Worm (Caenorhabditis elegans) whole organism, late embryonic: ENCODE results near the gene meg-4.

Experiments
- C08G9.2 ChIP-seq: sonication (generic microtip); optimal IDR thresholded peaks from 2 replicates; lab custom pipeline; 2016; ENCODE audit warnings: mild to moderate bottlenecking, missing genetic modification characterization, moderate library complexity, missing compliant biosample characterization
- C38D4.7 ChIP-seq: fragments of 200-800 bp; sonication (Bioruptor generic); optimal IDR thresholded peaks from 2 replicates; lab custom pipeline; 2018; ENCODE audit warnings: mild to moderate bottlenecking, missing genetic modification characterization, moderate library complexity, missing compliant biosample characterization
- K02D7.2 ChIP-seq: sonication (generic microtip); optimal IDR thresholded peaks from 2 replicates; lab custom pipeline; 2017; ENCODE audit warnings: mild to moderate bottlenecking, missing genetic modification characterization, missing compliant biosample characterization
- K09A11.1 ChIP-seq: sonication (generic microtip); optimal IDR thresholded peaks from 2 replicates; lab custom pipeline; 2017; ENCODE audit warnings: antibody characterized with exemption, mild to moderate bottlenecking, missing genetic modification characterization, missing compliant biosample characterization; ENCODE audit not compliant: insufficient read depth
- T23F11.4 ChIP-seq: fragments of 200-800 bp; sonication (Bioruptor generic); optimal IDR thresholded peaks from 2 replicates; lab custom pipeline; 2018; ENCODE audit warnings: mild to moderate bottlenecking, missing genetic modification characterization, missing compliant biosample characterization
- Y22D7AL.16 ChIP-seq: sonication (generic microtip); optimal IDR thresholded peaks from 2 replicates; lab custom pipeline; 2016; ENCODE audit warnings: missing genetic modification characterization, missing compliant biosample characterization
- ama-1 ChIP-seq: fragments of 150-350 bp; optimal IDR thresholded peaks from 2 replicates; lab custom pipeline; 2014
- ceh-14 ChIP-seq: sonication (generic microtip); optimal IDR thresholded peaks from 2 replicates; lab custom pipeline; 2016; ENCODE audit warnings: missing genotype, missing genetic modification characterization, missing compliant biosample characterization
- ceh-22 ChIP-seq: sonication (generic microtip); optimal IDR thresholded peaks from 2 replicates; lab custom pipeline; 2017; ENCODE audit warnings: missing biosample characterization, missing genetic modification characterization
- ceh-30 ChIP-seq: fragments of 150-350 bp; optimal IDR thresholded peaks from 2 replicates; lab custom pipeline; 2014; ENCODE audit warnings: missing biosample characterization, missing genetic modification characterization
- ceh-34 ChIP-seq: sonication (generic microtip); optimal IDR thresholded peaks from 2 replicates; lab custom pipeline; 2016; ENCODE audit warnings: mild to moderate bottlenecking, missing genetic modification characterization, missing compliant biosample characterization
- ceh-45 ChIP-seq: fragments of 200-800 bp; sonication (Bioruptor generic); IDR thresholded peaks from 2 replicates; pipeline ENCODE4 v1.3.6; 2022; ENCODE audit warnings: missing genetic modification reagents, missing genetic modification characterization, missing compliant biosample characterization
- ceh-48 ChIP-seq: sonication (generic microtip); optimal IDR thresholded peaks from 2 replicates; lab custom pipeline; 2016; ENCODE audit warnings: missing genetic modification characterization, inconsistent platforms, missing compliant biosample characterization
- ceh-6 ChIP-seq: fragments of 200-800 bp; sonication (Bioruptor generic); optimal IDR thresholded peaks from 2 replicates; lab custom pipeline; 2018; ENCODE audit warnings: mild to moderate bottlenecking, missing genetic modification characterization, missing compliant biosample characterization
- ceh-9 ChIP-seq: sonication (generic microtip); optimal IDR thresholded peaks from 2 replicates; lab custom pipeline; 2016; ENCODE audit warnings: mild to moderate bottlenecking, missing genetic modification characterization, inconsistent platforms, missing compliant biosample characterization
- che-1 ChIP-seq: sonication (generic microtip); optimal IDR thresholded peaks from 2 replicates; lab custom pipeline; 2016; ENCODE audit warnings: mild to moderate bottlenecking, missing genetic modification characterization, missing compliant biosample characterization
- dmd-4 ChIP-seq: sonication (generic microtip); optimal IDR thresholded peaks from 2 replicates; lab custom pipeline; 2016; ENCODE audit warnings: borderline replicate concordance, missing genetic modification characterization, missing compliant biosample characterization
- dve-1 ChIP-seq: sonication (generic microtip); optimal IDR thresholded peaks from 2 replicates; lab custom pipeline; 2017; ENCODE audit warnings: antibody characterized with exemption, mild to moderate bottlenecking, missing genetic modification characterization, missing compliant biosample characterization
- elt-2 ChIP-seq: sonication (generic microtip); optimal IDR thresholded peaks from 2 replicates; lab custom pipeline; 2016; ENCODE audit warnings: missing genetic modification reagents, missing genetic modification characterization, missing compliant biosample characterization
- ets-4 ChIP-seq: sonication (generic microtip); optimal IDR thresholded peaks from 2 replicates; lab custom pipeline; 2016; ENCODE audit warnings: missing genetic modification characterization, missing compliant biosample characterization
- eyg-1 ChIP-seq: sonication (generic microtip); optimal IDR thresholded peaks from 2 replicates; lab custom pipeline; 2016; ENCODE audit warnings: missing genotype, missing genetic modification characterization, missing compliant biosample characterization
- fkh-6 ChIP-seq: sonication (generic microtip); optimal IDR thresholded peaks from 2 replicates; lab custom pipeline; 2016; ENCODE audit warnings: missing genetic modification characterization, missing compliant biosample characterization
- gmeb-2 ChIP-seq: sonication (generic microtip); optimal IDR thresholded peaks from 2 replicates; lab custom pipeline; 2016; ENCODE audit warnings: missing genetic modification characterization, inconsistent platforms, missing compliant biosample characterization
- hlh-13 ChIP-seq: fragments of 200-800 bp; sonication (Bioruptor generic); optimal IDR thresholded peaks from 2 replicates; lab custom pipeline; 2018; ENCODE audit warnings: mild to moderate bottlenecking, missing genetic modification characterization, missing compliant biosample characterization
- hlh-30 ChIP-seq: sonication (generic microtip); optimal IDR thresholded peaks from 2 replicates; lab custom pipeline; 2017; ENCODE audit warnings: antibody characterized with exemption, missing genetic modification characterization, missing compliant biosample characterization; ENCODE audit not compliant: insufficient read depth
- hlh-6 ChIP-seq: sonication (generic microtip); optimal IDR thresholded peaks from 2 replicates; lab custom pipeline; 2016; ENCODE audit warnings: missing genotype, missing genetic modification characterization, missing compliant biosample characterization
- hlh-8 ChIP-seq: sonication (generic microtip); optimal IDR thresholded peaks from 2 replicates; lab custom pipeline; 2016; ENCODE audit warnings: missing genotype, missing genetic modification characterization, missing compliant biosample characterization
- lim-6 ChIP-seq: sonication (generic microtip); optimal IDR thresholded peaks from 2 replicates; lab custom pipeline; 2016; ENCODE audit warnings: missing genetic modification characterization, missing compliant biosample characterization
- lin-11 ChIP-seq: fragments of 200-800 bp; sonication (Bioruptor generic); optimal IDR thresholded peaks from 2 replicates; lab custom pipeline; 2018; ENCODE audit warnings: mild to moderate bottlenecking, missing genetic modification characterization, missing compliant biosample characterization
- madf-2 ChIP-seq: sonication (generic microtip); optimal IDR thresholded peaks from 2 replicates; lab custom pipeline; 2017; ENCODE audit warnings: missing genetic modification characterization, missing compliant biosample characterization
- npax-4 ChIP-seq: sonication (generic microtip); optimal IDR thresholded peaks from 2 replicates; lab custom pipeline; 2016; ENCODE audit warnings: missing genetic modification characterization, missing compliant biosample characterization
- odd-2 ChIP-seq: sonication (generic microtip); optimal IDR thresholded peaks from 2 replicates; lab custom pipeline; 2017; ENCODE audit warnings: antibody characterized with exemption, mild to moderate bottlenecking, missing genetic modification characterization, missing compliant biosample characterization
- pat-9 ChIP-seq: fragments of 200-800 bp; sonication (Bioruptor generic); optimal IDR thresholded peaks from 2 replicates; lab custom pipeline; 2018; ENCODE audit warnings: mild to moderate bottlenecking, missing genetic modification characterization, moderate library complexity, missing compliant biosample characterization
- pha-2 ChIP-seq: sonication (generic microtip); optimal IDR thresholded peaks from 2 replicates; lab custom pipeline; 2017; ENCODE audit warnings: mild to moderate bottlenecking, missing genetic modification characterization, missing compliant biosample characterization
- ref-2 ChIP-seq: sonication (generic microtip); optimal IDR thresholded peaks from 2 replicates; lab custom pipeline; 2016; ENCODE audit warnings: missing genetic modification characterization, missing compliant biosample characterization
- sdc-2 ChIP-seq: sonication (generic microtip); optimal IDR thresholded peaks from 2 replicates; lab custom pipeline; 2016; ENCODE audit warnings: missing genotype, missing genetic modification characterization, missing compliant biosample characterization
- syd-9 ChIP-seq: sonication (generic microtip); optimal IDR thresholded peaks from 2 replicates; lab custom pipeline; 2016; ENCODE audit warnings: mild to moderate bottlenecking, missing genetic modification characterization, moderate library complexity, missing compliant biosample characterization
- tbx-2 ChIP-seq: sonication (generic microtip); optimal IDR thresholded peaks from 2 replicates; lab custom pipeline; 2016; ENCODE audit warnings: missing genetic modification characterization, missing compliant biosample characterization
- unc-42 ChIP-seq: sonication (generic microtip); optimal IDR thresholded peaks from 2 replicates; lab custom pipeline; 2016; ENCODE audit warnings: missing genotype, missing genetic modification characterization, missing compliant biosample characterization
- unc-55 ChIP-seq: sonication (generic microtip); optimal IDR thresholded peaks from 2 replicates; lab custom pipeline; 2017; ENCODE audit warnings: missing biosample characterization, missing genetic modification reagents, missing genetic modification characterization
- ztf-16 ChIP-seq: sonication (generic microtip); optimal IDR thresholded peaks from 2 replicates; lab custom pipeline; 2017; ENCODE audit warnings: missing genetic modification characterization, missing compliant biosample characterization

The meg-4 gene

DNA sequence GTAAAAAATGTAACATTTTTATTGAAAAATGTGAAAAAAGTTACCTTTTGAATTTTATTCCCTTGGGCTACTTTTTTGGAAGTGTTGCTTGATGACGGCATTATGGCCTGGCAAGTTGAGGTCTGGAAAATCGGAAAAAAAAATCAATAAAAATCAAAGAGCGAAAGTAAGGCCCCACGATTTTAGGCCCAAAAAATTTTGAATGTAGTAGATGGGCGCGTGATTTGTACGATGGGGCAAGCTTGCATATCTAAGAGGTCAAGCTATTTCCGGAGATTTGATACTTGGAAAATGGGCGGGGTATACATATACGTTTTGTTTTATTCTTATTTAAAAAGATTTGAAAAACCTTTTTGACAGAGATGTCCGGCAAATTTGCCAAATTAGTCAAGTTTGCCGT lies 23.8 kb downstream of the meg-4 start, which contains the start of gene F07G6.5:
TSS of gene F07G6.5 (minus strand) at position 101 of the 400 bp plus-strand sequence.
- TF ChIP-seq T23F11.4 (GFP tag; lab: Kevin White, UChicago) (no peak), ceh-48 (tag; lab: Kevin White, UChicago) (no peak), ceh-30 (tag; lab: Kevin White, UChicago) (no peak), C08G9.2 (tag; lab: Kevin White, UChicago) (no peak), pat-9 (tag; lab: Kevin White, UChicago) (no peak), elt-2 (no peak), K09A11.1 (tag; lab: Kevin White, UChicago) (no peak), ref-2 (tag; lab: Kevin White, UChicago) (no peak), hlh-30 (tag; lab: Kevin White, UChicago) (no peak), hlh-6 (tag; lab: Kevin White, UChicago) (no peak), fkh-6 (tag; lab: Kevin White, UChicago) (no peak), npax-4 (tag; lab: Kevin White, UChicago) (no peak), lim-6 (tag; lab: Kevin White, UChicago) (no peak), ama-1 (lab: Kevin White, UChicago) (no peak), ceh-14 (no peak), unc-42 (no peak), ceh-6 (no peak), K02D7.2 (tag; lab: Kevin White, UChicago) (no peak)

DNA sequence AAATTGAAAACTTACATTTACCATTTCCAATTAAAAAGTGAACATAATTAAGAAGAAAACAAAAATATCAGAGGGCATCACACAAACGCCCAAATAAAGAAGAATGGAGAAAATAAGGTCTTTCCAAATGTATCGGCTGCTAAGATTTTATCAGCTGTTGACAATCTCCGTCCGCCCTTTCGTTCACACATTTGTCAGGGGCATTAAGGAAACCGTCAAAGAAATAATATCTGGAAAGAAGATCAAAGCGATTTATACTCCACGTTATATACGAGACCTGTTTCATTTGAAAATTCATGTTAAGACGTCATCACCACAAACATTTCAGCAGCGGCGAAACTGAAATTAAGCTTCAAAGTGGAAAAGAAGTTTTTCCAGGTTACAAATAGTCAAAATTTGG lies 29.8 kb downstream of the meg-4 start, which contains the start of gene fbxa-52:
TSS of gene fbxa-52 (minus strand) at position 101 of the 400 bp plus-strand sequence.
- TF ChIP-seq ceh-14 (no peak), Y22D7AL.16 (no peak), odd-2 (no peak), ceh-34 (tag; lab: Kevin White, UChicago) (no peak), dve-1 (tag; lab: Kevin White, UChicago) (no peak), sdc-2 (tag; lab: Kevin White, UChicago) (no peak), ref-2 (tag; lab: Kevin White, UChicago) (no peak), che-1 (no peak), ceh-9 (no peak), ceh-22 (tag; lab: Kevin White, UChicago) (no peak), syd-9 (no peak), C38D4.7 (GFP tag; lab: Kevin White, UChicago) (no peak), ets-4 (no peak), gmeb-2 (tag; lab: Kevin White, UChicago) (no peak), hlh-8 (tag; lab: Kevin White, UChicago) (no peak), lin-11 (tag; lab: Kevin White, UChicago) (no peak), dmd-4 (tag; lab: Kevin White, UChicago) (no peak)

ce11 chrX:1718479-1718878 lies 35.7 kb downstream of the meg-4 start, which contains the start of gene fbxa-53:
Gene fbxa-53 (minus strand): TSS chrX:1718579.
- no peak for TF ChIP-seq syd-9
- no peak for TF ChIP-seq eyg-1 (tag; lab: Kevin White, UChicago)
- no peak for TF ChIP-seq ceh-45 (GFP tag; lab: Robert Waterston, UW)
- no peak for TF ChIP-seq unc-55 (GFP tag; lab: Kevin White, UChicago)
- no peak for TF ChIP-seq hlh-8 (tag; lab: Kevin White, UChicago)
- TF ChIP-seq fkh-6 (tag; lab: Kevin White, UChicago): no peak
- no peak for TF ChIP-seq madf-2
- TF ChIP-seq ztf-16: no peak
- TF ChIP-seq K09A11.1 (tag; lab: Kevin White, UChicago): no peak
- no peak for TF ChIP-seq pha-2
- no peak for TF ChIP-seq ceh-6
- no peak for TF ChIP-seq hlh-13 (GFP tag; lab: Kevin White, UChicago)
- no peak for TF ChIP-seq tbx-2 (tag; lab: Kevin White, UChicago)
- no peak for TF ChIP-seq odd-2
- TF ChIP-seq, all 69 proteins: peak for 0
